Worm (Caenorhabditis elegans): ENCODE data around the gene clec-21.

clec-21 gene

DNA sequence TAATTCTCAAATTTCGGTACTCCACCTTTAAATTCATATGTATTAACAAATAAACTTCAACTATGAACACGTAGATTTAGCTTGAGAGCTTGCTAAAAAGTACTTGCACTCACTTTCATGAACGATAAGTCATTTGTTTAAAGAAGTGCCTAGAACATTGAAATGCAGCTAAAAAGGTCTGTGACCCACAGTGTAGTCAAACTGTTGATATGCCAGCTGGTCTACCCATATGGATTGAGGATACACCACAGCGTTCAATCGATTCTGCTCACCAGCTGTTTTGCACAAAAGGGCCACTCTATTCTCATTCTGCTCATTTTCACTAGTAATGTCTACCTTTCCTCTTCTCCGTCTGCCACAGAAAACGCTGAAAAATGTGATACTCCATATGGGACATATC, 48.1 kb downstream of the clec-21 start, which contains the start of gene fbxb-43:
TSS of gene fbxb-43 (plus strand) at position 301 of the 400 bp plus-strand sequence.
- TF ChIP-seq cnd-1 (tag; optimal IDR thresholded peaks at IDR 0.05) (peak; percentile 51), snpc-4 (tag; optimal IDR thresholded peaks at IDR 0.05) (no peak)
